Worm (Caenorhabditis elegans) whole organism, L1 larva: ENCODE data around the gene C01G10.6.
A peak's percentile ranks its signal among the peaks of the same experiment; 100 is the strongest.

Experiments
- C04F5.9 ChIP-seq: sonication (generic microtip); optimal IDR thresholded peaks from 2 replicates; lab custom pipeline; 2016; ENCODE audit warnings: missing genetic modification characterization, missing compliant biosample characterization
- C16A3.4 ChIP-seq: fragments of 150-350 bp; optimal IDR thresholded peaks from 2 replicates; lab custom pipeline; 2014; ENCODE audit warnings: missing biosample characterization, missing genetic modification characterization
- aha-1 ChIP-seq: fragments of 150-350 bp; optimal IDR thresholded peaks from 2 replicates; lab custom pipeline; 2014; ENCODE audit warnings: missing biosample characterization, missing genetic modification characterization
- alr-1 ChIP-seq: fragments of 200-800 bp; sonication (Bioruptor generic); optimal IDR thresholded peaks from 2 replicates; lab custom pipeline; 2018; ENCODE audit warnings: borderline replicate concordance, mild to moderate bottlenecking, missing genetic modification characterization, missing compliant biosample characterization
- aly-2 ChIP-seq: fragments of 150-350 bp; optimal IDR thresholded peaks from 2 replicates; lab custom pipeline; 2014; ENCODE audit warnings: missing biosample characterization, missing genetic modification characterization
- blmp-1 ChIP-seq: fragments of 150-350 bp; optimal IDR thresholded peaks from 2 replicates; lab custom pipeline; 2014; ENCODE audit warnings: missing biosample characterization, missing genetic modification characterization
- ceh-82 ChIP-seq, 3 experiments: fragments of 150-350 bp in 1 of 3; sonication (generic microtip) in 2 of 3; optimal IDR thresholded peaks; 2 replicates each; lab custom pipeline; 2014 to 2017; ENCODE audit warnings: missing biosample characterization in 3 of 3, missing genetic modification characterization in 3 of 3
- ceh-90 ChIP-seq: sonication (generic microtip); optimal IDR thresholded peaks from 2 replicates; lab custom pipeline; 2016; ENCODE audit warnings: missing genetic modification characterization, missing compliant biosample characterization
- efl-1 ChIP-seq, 4 experiments: fragments of 150-350 bp; optimal IDR thresholded peaks in 3 of 4; peaks in 1 of 4; 1 replicate in 1 of 4; 2 replicates in 3 of 4; lab custom pipeline; 2014; ENCODE audit warnings: missing biosample characterization in 2 of 4, missing genetic modification characterization in 2 of 4, missing genetic modification reagents in 2 of 4
- egl-13 ChIP-seq: sonication (generic microtip); optimal IDR thresholded peaks from 2 replicates; lab custom pipeline; 2016; ENCODE audit warnings: missing genotype, missing genetic modification reagents, missing genetic modification characterization, missing compliant biosample characterization
- elt-2 ChIP-seq: sonication (generic microtip); optimal IDR thresholded peaks from 2 replicates; lab custom pipeline; 2016; ENCODE audit warnings: missing genetic modification characterization, mild to moderate bottlenecking, inconsistent platforms, missing compliant biosample characterization, missing genetic modification reagents
- ets-5 ChIP-seq: fragments of 200-800 bp; sonication (Bioruptor generic); IDR thresholded peaks from 2 replicates; pipeline ENCODE4 v1.3.6; 2022; ENCODE audit warnings: missing genetic modification characterization, missing compliant biosample characterization
- fkh-10 ChIP-seq: sonication (generic microtip); optimal IDR thresholded peaks from 2 replicates; lab custom pipeline; 2017; ENCODE audit warnings: missing biosample characterization, missing genetic modification reagents, missing genetic modification characterization
- isw-1 ChIP-seq: fragments of 200-800 bp; sonication (Bioruptor generic); IDR thresholded peaks from 2 replicates; pipeline ENCODE4 v1.3.6; 2022; ENCODE audit warnings: missing genetic modification characterization, missing compliant biosample characterization
- jun-1 ChIP-seq: fragments of 150-350 bp; optimal IDR thresholded peaks from 2 replicates; lab custom pipeline; 2014; ENCODE audit warnings: missing biosample characterization, missing genetic modification reagents, missing genetic modification characterization
- lin-13 ChIP-seq: fragments of 150-350 bp; optimal IDR thresholded peaks from 2 replicates; lab custom pipeline; 2014; ENCODE audit warnings: missing biosample characterization, missing genetic modification reagents, missing genetic modification characterization
- lin-15B ChIP-seq: fragments of 150-350 bp; sonication (generic microtip); optimal IDR thresholded peaks from 3 replicates; lab custom pipeline; 2014; ENCODE audit warnings: missing biosample characterization, missing genetic modification characterization
- lsy-2 ChIP-seq, 2 experiments: fragments of 150-350 bp; optimal IDR thresholded peaks; 2 replicates each; lab custom pipeline; 2014; ENCODE audit warnings: missing biosample characterization in 2 of 2, missing genetic modification characterization in 2 of 2
- mab-9 ChIP-seq: fragments of 200-800 bp; sonication (Bioruptor generic); IDR thresholded peaks from 2 replicates; pipeline ENCODE4 v1.3.6; 2022; ENCODE audit warnings: missing genetic modification reagents, missing genetic modification characterization, missing compliant biosample characterization
- mep-1 ChIP-seq: fragments of 150-350 bp; optimal IDR thresholded peaks from 2 replicates; lab custom pipeline; 2014; ENCODE audit warnings: missing biosample characterization, missing genetic modification characterization
- nhr-19 ChIP-seq: fragments of 200-800 bp; sonication (Bioruptor generic); conservative IDR thresholded peaks from 2 replicates; pipeline ENCODE4 v1.3.6; 2022; ENCODE audit warnings: missing genetic modification characterization, missing compliant biosample characterization
- nhr-20 ChIP-seq: sonication (generic microtip); optimal IDR thresholded peaks from 2 replicates; lab custom pipeline; 2016; ENCODE audit warnings: mild to moderate bottlenecking, missing genetic modification characterization, missing compliant biosample characterization
- nhr-237 ChIP-seq: fragments of 150-350 bp; optimal IDR thresholded peaks from 2 replicates; lab custom pipeline; 2014; ENCODE audit warnings: missing biosample characterization, missing genetic modification characterization
- nhr-71 ChIP-seq: sonication (generic microtip); optimal IDR thresholded peaks from 2 replicates; lab custom pipeline; 2016; ENCODE audit warnings: mild to moderate bottlenecking, missing genetic modification characterization, moderate library complexity, missing compliant biosample characterization
- nhr-76 ChIP-seq: sonication (generic microtip); optimal IDR thresholded peaks from 2 replicates; lab custom pipeline; 2017; ENCODE audit warnings: missing biosample characterization, missing genetic modification characterization
- nhr-84 ChIP-seq: sonication (generic microtip); optimal IDR thresholded peaks from 2 replicates; lab custom pipeline; 2017; ENCODE audit warnings: missing biosample characterization, missing genetic modification characterization
- pax-3 ChIP-seq: fragments of 200-800 bp; sonication (Bioruptor generic); optimal IDR thresholded peaks from 2 replicates; lab custom pipeline; 2018; ENCODE audit warnings: mild to moderate bottlenecking, missing genetic modification characterization, moderate library complexity, missing compliant biosample characterization
- skn-1 ChIP-seq: fragments of 150-350 bp; optimal IDR thresholded peaks from 2 replicates; lab custom pipeline; 2014; ENCODE audit warnings: missing biosample characterization, missing genetic modification characterization
- snpc-4 ChIP-seq: fragments of 150-350 bp; optimal IDR thresholded peaks from 2 replicates; lab custom pipeline; 2014; ENCODE audit warnings: missing biosample characterization, missing genetic modification characterization
- snu-23 ChIP-seq: sonication (generic microtip); optimal IDR thresholded peaks from 2 replicates; lab custom pipeline; 2016; ENCODE audit warnings: missing genetic modification characterization, missing compliant biosample characterization
- sptf-1 ChIP-seq: fragments of 150-350 bp; optimal IDR thresholded peaks from 2 replicates; lab custom pipeline; 2014; ENCODE audit warnings: missing biosample characterization, missing genetic modification characterization
- tlp-1 ChIP-seq: fragments of 150-350 bp; optimal IDR thresholded peaks from 2 replicates; lab custom pipeline; 2014; ENCODE audit warnings: missing biosample characterization, missing genetic modification characterization
- unc-130 ChIP-seq: fragments of 150-350 bp; optimal IDR thresholded peaks from 2 replicates; lab custom pipeline; 2017; ENCODE audit warnings: missing biosample characterization, missing genetic modification characterization, inconsistent platforms
- unc-62 ChIP-seq: fragments of 150-350 bp; optimal IDR thresholded peaks from 2 replicates; lab custom pipeline; 2014; ENCODE audit warnings: missing biosample characterization, missing genetic modification reagents, missing genetic modification characterization
- zip-4 ChIP-seq: fragments of 200-800 bp; sonication (Bioruptor generic); optimal IDR thresholded peaks from 2 replicates; lab custom pipeline; 2018; ENCODE audit warnings: mild to moderate bottlenecking, missing genetic modification characterization, moderate library complexity, missing compliant biosample characterization
- ztf-11 ChIP-seq, 2 experiments: sonication (generic microtip); optimal IDR thresholded peaks; 2 replicates each; lab custom pipeline; 2016 to 2017; ENCODE audit warnings: missing genetic modification characterization in 2 of 2, missing biosample characterization in 1 of 2, missing compliant biosample characterization in 1 of 2

Gene C01G10.6

DNA sequence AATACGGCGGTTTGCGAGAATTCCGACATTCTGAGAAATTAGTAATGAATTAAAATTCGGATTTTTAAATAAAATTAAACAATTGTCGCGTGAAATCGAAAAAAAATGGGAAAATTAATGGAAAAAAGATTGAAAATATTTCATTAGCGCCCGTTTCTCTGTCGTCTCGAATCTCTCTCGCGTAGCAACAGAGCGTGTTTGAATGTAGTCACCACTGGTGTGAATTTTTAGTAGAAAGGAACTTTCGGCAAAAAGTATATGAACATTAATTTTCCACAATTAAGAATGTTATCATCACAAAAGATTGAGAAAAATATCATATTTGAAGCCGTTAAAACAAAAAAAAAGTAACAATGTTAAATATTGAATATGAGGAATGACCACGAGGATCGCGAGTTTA is 49.3 kb downstream of the C01G10.6 start, which contains the start of gene aipl-1 (continued):
- TF ChIP-seq nhr-76 (tag; lab: Kevin White, UChicago) (no peak), ets-5 (GFP tag; lab: Robert Waterston, UW) (no peak), fkh-10 (GFP tag; lab: Kevin White, UChicago) (peak; percentile 47), lsy-2 (tag; optimal IDR thresholded peaks at IDR 0.05; lab: Kevin White, UChicago) (peak; percentile 74 to 92), pax-3 (peak; percentile 89), efl-1 (optimal IDR thresholded peaks at IDR 0.05; lab: Kevin White, UChicago) (peak; percentile 90 to 92), efl-1 (GFP tag; optimal IDR thresholded peaks at IDR 0.05 in 1 of 2; lab: Kevin White, UChicago) (peak; percentile 88 to 99), unc-130 (tag; lab: Kevin White, UChicago) (peak; percentile 76), nhr-20 (peak; percentile 78), ztf-11 (tag; optimal IDR thresholded peaks at IDR 0.05; lab: Kevin White, UChicago) (peak in 1 of 2 experiments; percentile 67), lin-15B (tag; lab: Kevin White, UChicago) (peak; percentile 94), snpc-4 (tag; lab: Kevin White, UChicago) (peak; percentile 68), nhr-84 (tag; lab: Kevin White, UChicago) (no peak), C16A3.4 (peak; percentile 94), nhr-237 (tag; lab: Kevin White, UChicago) (peak; percentile 6), jun-1 (tag; lab: Kevin White, UChicago) (peak; percentile 41), ceh-90 (tag; lab: Kevin White, UChicago) (no peak), nhr-71 (tag; lab: Kevin White, UChicago) (peak; percentile 87), unc-62 (GFP tag; lab: Kevin White, UChicago) (no peak), tlp-1 (tag; lab: Kevin White, UChicago) (no peak), aha-1 (no peak), lin-13 (GFP tag; lab: Kevin White, UChicago) (peak; percentile 81), blmp-1 (tag; lab: Kevin White, UChicago) (peak; percentile 95), mab-9 (GFP tag; lab: Robert Waterston, UW) (no peak), alr-1 (no peak), egl-13 (tag; lab: Kevin White, UChicago) (no peak), aly-2 (no peak), elt-2 (tag; lab: Kevin White, UChicago) (peak; percentile 21), nhr-19 (GFP tag; lab: Robert Waterston, UW) (peak; percentile 72; the same call in 1 of the 2 replicates), sptf-1 (tag; lab: Kevin White, UChicago) (no peak), isw-1 (GFP tag; lab: Robert Waterston, UW) (peak; percentile 66), snu-23 (peak; percentile 86), C04F5.9 (tag; lab: Kevin White, UChicago) (no peak), zip-4 (GFP tag; lab: Kevin White, UChicago) (no peak), ceh-82 (tag; optimal IDR thresholded peaks at IDR 0.05; lab: Kevin White, UChicago) (peak; percentile 79 to 92 (median 87)), mep-1 (tag; lab: Kevin White, UChicago) (peak; percentile 84), skn-1 (peak; percentile 86)
